Worm (Caenorhabditis elegans) whole organism, L4/young adult: Measurements from ENCODE around the gene chil-6.

Experiments
- W03F9.2 ChIP-seq: fragments of 150-350 bp; optimal IDR thresholded peaks from 2 replicates; lab custom pipeline; 2014; ENCODE audit warnings: missing biosample characterization, missing genetic modification characterization
- him-1 ChIP-seq: sonication (generic microtip); optimal IDR thresholded peaks from 2 replicates; lab custom pipeline; 2016; ENCODE audit warnings: missing genotype, missing genetic modification reagents, missing genetic modification characterization, missing compliant biosample characterization

ce11 chrII:9874508-9875229 lies 17.0 kb upstream of the chil-6 start, which contains the start of the genes chil-2 and ctsa-3.2:
- TF ChIP-seq him-1 (tag; lab: Kevin White, UChicago), result no peak
- no peak for TF ChIP-seq W03F9.2
